Fruit fly (Drosophila melanogaster): ENCODE measurements around the gene CG32266.

Gene CG32266

dm6 chr3L:3785002-3785661 lies 5.5 kb upstream of the CG32266 start (continued):
- TF ChIP-seq Mes4 (GFP tag; optimal IDR thresholded peaks at IDR 0.05), result peak; percentile 95
- peak; percentile 58 for TF ChIP-seq CG2116 (GFP tag; optimal IDR thresholded peaks at IDR 0.05)
- peak; percentile 80 for TF ChIP-seq luna (GFP tag; optimal IDR thresholded peaks at IDR 0.05)
- TF ChIP-seq CG15601 (tag; optimal IDR thresholded peaks at IDR 0.05), result peak; percentile 85
- peak in 1 of 2 experiments; percentile 25 for TF ChIP-seq crp (GFP tag; optimal IDR thresholded peaks at IDR 0.05)
- peak; percentile 98 for TF ChIP-seq chn (GFP tag; optimal IDR thresholded peaks at IDR 0.05)
- peak; percentile 85 for TF ChIP-seq CG18599 (GFP tag; optimal IDR thresholded peaks at IDR 0.05)
- TF ChIP-seq gcm2 (GFP tag; optimal IDR thresholded peaks at IDR 0.05), result peak; percentile 92
- peak; percentile 89 for TF ChIP-seq C15 (GFP tag; IDR thresholded peaks at IDR 0.05)
- TF ChIP-seq CG12071 (GFP tag; optimal IDR thresholded peaks at IDR 0.05), result peak; percentile 73
- TF ChIP-seq fd102C (GFP tag; optimal IDR thresholded peaks at IDR 0.05), result peak; percentile 61
- TF ChIP-seq CG32772 (GFP tag; IDR thresholded peaks at IDR 0.05), result peak; percentile 97
- peak; percentile 97 for TF ChIP-seq CG6689 (GFP tag; IDR thresholded peaks at IDR 0.05)
- peak; percentile 89 for TF ChIP-seq fu2 (GFP tag; optimal IDR thresholded peaks at IDR 0.05)
- TF ChIP-seq CG2129 (GFP tag; IDR thresholded peaks at IDR 0.05; ENCODE audit: partially characterized antibody), result no peak
- peak; percentile 77 for TF ChIP-seq Asciz (GFP tag; optimal IDR thresholded peaks at IDR 0.05)
- peak; percentile 31 for TF ChIP-seq CTCF (GFP tag; optimal IDR thresholded peaks at IDR 0.05)
- TF ChIP-seq CG8765 (GFP tag; IDR thresholded peaks at IDR 0.05), result peak; percentile 95
- peak; percentile 87 for TF ChIP-seq gsb (GFP tag; IDR thresholded peaks at IDR 0.05)
- peak; percentile 97 for TF ChIP-seq sisA (GFP tag; IDR thresholded peaks at IDR 0.05)
- peak; percentile 93 for TF ChIP-seq CG11456 (GFP tag; IDR thresholded peaks at IDR 0.05)
- peak; percentile 97 for TF ChIP-seq Sox102F (GFP tag; optimal IDR thresholded peaks at IDR 0.05)
- TF ChIP-seq sens (GFP tag), result peak; percentile 100
- peak; percentile 91 for TF ChIP-seq maf-S (GFP tag; optimal IDR thresholded peaks at IDR 0.05)
- peak; percentile 56 for TF ChIP-seq grn (GFP tag; optimal IDR thresholded peaks at IDR 0.05)
- TF ChIP-seq CG30020 (tag; optimal IDR thresholded peaks at IDR 0.05), result peak; percentile 32
- TF ChIP-seq lola (GFP tag; optimal IDR thresholded peaks at IDR 0.05), result peak in 2 of 3 experiments; percentile 2 to 89
- TF ChIP-seq MBD-R2 (GFP tag; IDR thresholded peaks at IDR 0.05), result peak; percentile 85
- peak; percentile 88; the same call in 1 of the 2 replicates for TF ChIP-seq CG9215 (GFP tag; IDR thresholded peaks at IDR 0.05)
- TF ChIP-seq CG4854 (GFP tag; optimal IDR thresholded peaks at IDR 0.05), result peak; percentile 55
- TF ChIP-seq danr (GFP tag; IDR thresholded peaks at IDR 0.05), result peak; percentile 90
- TF ChIP-seq CG5180 (GFP tag; optimal IDR thresholded peaks at IDR 0.05), result peak; percentile 63
- TF ChIP-seq gt (GFP tag; IDR thresholded peaks at IDR 0.05), result peak; percentile 93
- peak; percentile 44 for TF ChIP-seq GATAe (GFP tag; conservative IDR thresholded peaks at IDR 0.05)
- peak; percentile 95 for TF ChIP-seq dan (GFP tag; IDR thresholded peaks at IDR 0.05)
- peak; percentile 64 for TF ChIP-seq Dip2 (GFP tag; IDR thresholded peaks at IDR 0.05)
- peak; percentile 96 for TF ChIP-seq ATbp (GFP tag; optimal IDR thresholded peaks at IDR 0.05)
- TF ChIP-seq Gsc (GFP tag; IDR thresholded peaks at IDR 0.05), result peak; percentile 92
- TF ChIP-seq CG17186 (GFP tag; optimal IDR thresholded peaks at IDR 0.05), result peak; percentile 68
- TF ChIP-seq Antp (GFP tag; optimal IDR thresholded peaks at IDR 0.05), result peak; percentile 98
- peak; percentile 87 for TF ChIP-seq Six4 (GFP tag; optimal IDR thresholded peaks at IDR 0.05)
- TF ChIP-seq vnd (GFP tag; IDR thresholded peaks at IDR 0.05; ENCODE audit: partially characterized antibody), result peak; percentile 42; the same call in 1 of the 3 replicates
- peak; percentile 90 for TF ChIP-seq ems (GFP tag; optimal IDR thresholded peaks at IDR 0.05)
- TF ChIP-seq CG6854 (GFP tag; optimal IDR thresholded peaks at IDR 0.05), result peak; percentile 68
- peak; percentile 91 for TF ChIP-seq CrebB (tag; optimal IDR thresholded peaks at IDR 0.05)
- TF ChIP-seq ind (GFP tag; optimal IDR thresholded peaks at IDR 0.05), result peak; percentile 91
- TF ChIP-seq CG12299 (tag; optimal IDR thresholded peaks at IDR 0.05), result peak; percentile 75
- TF ChIP-seq Mad (GFP tag; optimal IDR thresholded peaks at IDR 0.05), result peak; percentile 96
- TF ChIP-seq CG14014 (GFP tag; IDR thresholded peaks at IDR 0.05), result peak; percentile 95
- peak; percentile 87 for TF ChIP-seq CG17385 (GFP tag; optimal IDR thresholded peaks at IDR 0.05)

Measured in whole organism, embryonic.